Worm (Caenorhabditis elegans) whole organism, L2 larva: ENCODE measurements around the gene C14B9.8.

ENCODE experiments used
- C34F6.9 ChIP-seq: fragments of 150-350 bp; optimal IDR thresholded peaks from 2 replicates; lab custom pipeline; 2014; ENCODE audit warnings: missing biosample characterization, missing genetic modification characterization
- F13H6.1 ChIP-seq: sonication (generic microtip); optimal IDR thresholded peaks from 2 replicates; lab custom pipeline; 2016; ENCODE audit warnings: missing genetic modification characterization, missing compliant biosample characterization
- R02D3.7 ChIP-seq: fragments of 150-350 bp; optimal IDR thresholded peaks from 2 replicates; lab custom pipeline; 2014; ENCODE audit warnings: missing biosample characterization, missing genetic modification characterization
- Y55F3AM.14 ChIP-seq: fragments of 200-800 bp; sonication (Bioruptor generic); optimal IDR thresholded peaks from 2 replicates; lab custom pipeline; 2018; ENCODE audit warnings: mild to moderate bottlenecking, missing genetic modification characterization, missing compliant biosample characterization
- ZK546.5 ChIP-seq: sonication (generic microtip); optimal IDR thresholded peaks from 2 replicates; lab custom pipeline; 2017; ENCODE audit warnings: missing biosample characterization, missing genetic modification characterization
- alr-1 ChIP-seq: fragments of 150-350 bp; optimal IDR thresholded peaks from 2 replicates; lab custom pipeline; 2014; ENCODE audit warnings: missing biosample characterization, missing genetic modification characterization
- aly-2 ChIP-seq: fragments of 150-350 bp; optimal IDR thresholded peaks from 2 replicates; lab custom pipeline; 2014; ENCODE audit warnings: missing biosample characterization, missing genetic modification characterization
- ama-1 ChIP-seq: fragments of 150-350 bp; optimal IDR thresholded peaks from 2 replicates; lab custom pipeline; 2018; ENCODE audit warnings: inconsistent platforms
- blmp-1 ChIP-seq: sonication (generic microtip); optimal IDR thresholded peaks from 2 replicates; lab custom pipeline; 2017; ENCODE audit warnings: missing genetic modification characterization, mild to moderate bottlenecking, missing compliant biosample characterization, antibody characterized with exemption, moderate library complexity; ENCODE audit not compliant: insufficient read depth
- ceh-16 ChIP-seq: fragments of 150-350 bp; optimal IDR thresholded peaks from 2 replicates; lab custom pipeline; 2014; ENCODE audit warnings: missing biosample characterization, missing genetic modification characterization
- ceh-82 ChIP-seq: fragments of 150-350 bp; optimal IDR thresholded peaks from 2 replicates; lab custom pipeline; 2014; ENCODE audit warnings: missing biosample characterization, missing genetic modification characterization
- crh-2 ChIP-seq: sonication (generic microtip); optimal IDR thresholded peaks from 2 replicates; lab custom pipeline; 2017; ENCODE audit warnings: missing biosample characterization, missing genetic modification characterization
- dmd-4 ChIP-seq: sonication (generic microtip); optimal IDR thresholded peaks from 2 replicates; lab custom pipeline; 2017; ENCODE audit warnings: missing biosample characterization, missing genetic modification characterization
- egl-27 ChIP-seq: sonication (generic microtip); optimal IDR thresholded peaks from 3 replicates; lab custom pipeline; 2017; ENCODE audit warnings: missing biosample characterization, missing genetic modification reagents, missing genetic modification characterization
- elt-1 ChIP-seq: fragments of 150-350 bp; optimal IDR thresholded peaks from 2 replicates; lab custom pipeline; 2014; ENCODE audit warnings: missing biosample characterization, missing genetic modification characterization
- elt-3 ChIP-seq: sonication (generic microtip); optimal IDR thresholded peaks from 2 replicates; lab custom pipeline; 2017; ENCODE audit warnings: missing biosample characterization, missing genetic modification characterization
- fos-1 ChIP-seq: fragments of 150-350 bp; optimal IDR thresholded peaks from 2 replicates; lab custom pipeline; 2014; ENCODE audit warnings: missing biosample characterization, missing genetic modification characterization
- gmeb-1 ChIP-seq: fragments of 150-350 bp; optimal IDR thresholded peaks from 2 replicates; lab custom pipeline; 2014; ENCODE audit warnings: missing biosample characterization, missing genetic modification characterization
- lin-11 ChIP-seq: fragments of 150-350 bp; sonication (generic microtip); optimal IDR thresholded peaks from 2 replicates; lab custom pipeline; 2014; ENCODE audit warnings: missing biosample characterization, missing genetic modification characterization, inconsistent platforms, mixed read lengths
- lin-13 ChIP-seq: fragments of 150-350 bp; optimal IDR thresholded peaks from 2 replicates; lab custom pipeline; 2014; ENCODE audit warnings: missing biosample characterization, missing genetic modification reagents, missing genetic modification characterization
- lin-39 ChIP-seq: fragments of 150-350 bp; optimal IDR thresholded peaks from 2 replicates; lab custom pipeline; 2014; ENCODE audit warnings: missing biosample characterization, missing genetic modification reagents, missing genetic modification characterization
- lsy-2 ChIP-seq, 2 experiments: fragments of 150-350 bp in 1 of 2; sonication (generic microtip) in 1 of 2; optimal IDR thresholded peaks; 2 replicates each; lab custom pipeline; 2014 to 2017; ENCODE audit warnings: missing biosample characterization in 2 of 2, missing genetic modification characterization in 2 of 2
- mab-5 ChIP-seq: fragments of 150-350 bp; optimal IDR thresholded peaks from 2 replicates; lab custom pipeline; 2014; ENCODE audit warnings: missing biosample characterization, missing genetic modification characterization
- mbf-1 ChIP-seq: sonication (generic microtip); optimal IDR thresholded peaks from 2 replicates; lab custom pipeline; 2017; ENCODE audit warnings: missing biosample characterization, missing genetic modification characterization
- mdl-1 ChIP-seq, 2 experiments: fragments of 150-350 bp in 1 of 2; sonication (generic microtip) in 1 of 2; optimal IDR thresholded peaks; 2 replicates each; lab custom pipeline; 2017; ENCODE audit warnings: missing biosample characterization in 2 of 2, missing genetic modification characterization in 2 of 2
- nhr-10 ChIP-seq: sonication (generic microtip); optimal IDR thresholded peaks from 2 replicates; lab custom pipeline; 2017; ENCODE audit warnings: missing biosample characterization, missing genetic modification characterization
- nhr-11 ChIP-seq: fragments of 150-350 bp; optimal IDR thresholded peaks from 2 replicates; lab custom pipeline; 2014; ENCODE audit warnings: missing biosample characterization, missing genetic modification characterization
- nhr-12 ChIP-seq: fragments of 150-350 bp; optimal IDR thresholded peaks from 2 replicates; lab custom pipeline; 2014; ENCODE audit warnings: missing biosample characterization, missing genetic modification characterization
- nhr-129 ChIP-seq: fragments of 150-350 bp; optimal IDR thresholded peaks from 2 replicates; lab custom pipeline; 2014; ENCODE audit warnings: missing biosample characterization, missing genetic modification characterization
- nhr-21 ChIP-seq: fragments of 150-350 bp; optimal IDR thresholded peaks from 2 replicates; lab custom pipeline; 2014; ENCODE audit warnings: missing biosample characterization, missing genetic modification characterization
- nhr-23 ChIP-seq: fragments of 150-350 bp; optimal IDR thresholded peaks from 2 replicates; lab custom pipeline; 2014; ENCODE audit warnings: missing biosample characterization, missing genetic modification reagents, missing genetic modification characterization
- nhr-237 ChIP-seq: fragments of 150-350 bp; optimal IDR thresholded peaks from 2 replicates; lab custom pipeline; 2014; ENCODE audit warnings: missing biosample characterization, missing genetic modification characterization
- nhr-25 ChIP-seq: fragments of 150-350 bp; sonication (generic microtip); optimal IDR thresholded peaks from 3 replicates; lab custom pipeline; 2014; ENCODE audit warnings: missing biosample characterization, missing genetic modification characterization
- nhr-6 ChIP-seq: fragments of 150-350 bp; optimal IDR thresholded peaks from 2 replicates; lab custom pipeline; 2014; ENCODE audit warnings: missing biosample characterization, missing genetic modification characterization
- nhr-77 ChIP-seq: fragments of 150-350 bp; optimal IDR thresholded peaks from 2 replicates; lab custom pipeline; 2014; ENCODE audit warnings: missing biosample characterization, missing genetic modification characterization
- peb-1 ChIP-seq: fragments of 150-350 bp; optimal IDR thresholded peaks from 2 replicates; lab custom pipeline; 2014; ENCODE audit warnings: missing biosample characterization, missing genetic modification characterization
- sem-4 ChIP-seq: fragments of 150-350 bp; optimal IDR thresholded peaks from 2 replicates; lab custom pipeline; 2014; ENCODE audit warnings: missing biosample characterization, missing genetic modification reagents, missing genetic modification characterization
- skn-1 ChIP-seq: sonication (generic microtip); optimal IDR thresholded peaks from 2 replicates; lab custom pipeline; 2017; ENCODE audit warnings: missing biosample characterization, missing genetic modification characterization
- sma-3 ChIP-seq: sonication (generic microtip); optimal IDR thresholded peaks from 2 replicates; lab custom pipeline; 2016; ENCODE audit warnings: missing genetic modification reagents, missing genetic modification characterization, missing compliant biosample characterization
- sma-9 ChIP-seq, 2 experiments: fragments of 150-350 bp in 1 of 2; sonication (generic microtip) in 1 of 2; optimal IDR thresholded peaks; 2 replicates each; lab custom pipeline; 2014 to 2016; ENCODE audit warnings: missing genetic modification characterization in 2 of 2, mild to moderate bottlenecking in 1 of 2, missing biosample characterization in 1 of 2, missing compliant biosample characterization in 1 of 2, missing genetic modification reagents in 1 of 2, moderate library complexity in 1 of 2
- snpc-4 ChIP-seq: fragments of 150-350 bp; optimal IDR thresholded peaks from 2 replicates; lab custom pipeline; 2014; ENCODE audit warnings: missing biosample characterization, missing genetic modification characterization
- unc-39 ChIP-seq: fragments of 150-350 bp; optimal IDR thresholded peaks from 2 replicates; lab custom pipeline; 2014; ENCODE audit warnings: missing biosample characterization, missing genetic modification characterization
- unc-55 ChIP-seq: fragments of 150-350 bp; sonication (generic microtip); optimal IDR thresholded peaks from 3 replicates; lab custom pipeline; 2014; ENCODE audit warnings: missing biosample characterization, missing genetic modification reagents, missing genetic modification characterization
- unc-62 ChIP-seq: fragments of 150-350 bp; optimal IDR thresholded peaks from 2 replicates; lab custom pipeline; 2014; ENCODE audit warnings: missing biosample characterization, missing genetic modification reagents, missing genetic modification characterization
- zag-1 ChIP-seq: fragments of 150-350 bp; optimal IDR thresholded peaks from 2 replicates; lab custom pipeline; 2014; ENCODE audit warnings: missing biosample characterization, missing genetic modification characterization
- ztf-1 ChIP-seq: fragments of 200-800 bp; sonication (Bioruptor generic); conservative IDR thresholded peaks from 2 replicates; pipeline ENCODE4 v1.3.6; 2022; ENCODE audit warnings: missing genetic modification characterization, missing compliant biosample characterization
- ztf-11 ChIP-seq: sonication (generic microtip); optimal IDR thresholded peaks from 2 replicates; lab custom pipeline; 2017; ENCODE audit warnings: missing biosample characterization, missing genetic modification characterization
- ztf-4 ChIP-seq: fragments of 150-350 bp; optimal IDR thresholded peaks from 2 replicates; lab custom pipeline; 2014; ENCODE audit warnings: missing biosample characterization, missing genetic modification characterization

C14B9.8 gene

DNA sequence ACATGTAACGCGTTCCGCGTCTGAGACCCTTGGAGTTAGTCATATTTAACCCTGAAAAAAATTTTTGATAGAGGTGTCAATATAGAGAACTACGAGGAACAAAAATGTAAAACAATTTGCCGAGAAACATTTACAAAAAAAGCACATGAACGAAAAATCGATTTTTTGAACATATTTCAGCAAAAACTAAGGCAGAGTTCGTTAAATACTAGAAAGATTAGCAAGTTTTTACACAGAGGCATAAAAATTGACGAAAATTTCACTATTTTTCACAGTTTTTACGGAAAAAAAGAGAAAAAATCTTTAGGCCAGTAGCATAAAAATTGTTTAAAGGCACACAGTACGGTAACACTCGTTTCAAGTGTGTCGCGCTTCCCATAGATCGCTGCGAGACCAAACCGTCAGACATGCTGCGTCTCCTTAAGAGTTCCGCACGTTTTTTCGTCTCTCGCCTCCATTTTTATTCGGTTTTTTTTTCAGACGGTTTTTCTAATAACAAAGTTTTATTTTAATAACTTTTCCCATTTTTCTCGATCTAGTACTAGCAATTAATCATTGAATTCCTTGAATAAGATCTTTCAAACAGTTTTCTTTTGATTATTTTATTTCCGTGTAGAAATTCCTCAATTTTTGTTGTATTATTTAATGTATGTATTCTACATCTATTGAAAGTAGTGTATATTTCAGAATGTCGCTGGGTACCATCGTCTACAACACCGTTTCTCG, 14.1 kb downstream of the C14B9.8 start, which contains the start of the genes rpl-21 and C14B9.10:
rpl-21 (minus strand) TSS at position 51 of the 726 bp plus-strand sequence.
C14B9.10 (plus strand) TSS at position 676 of the 726 bp plus-strand sequence.
- TF ChIP-seq blmp-1 (tag; lab: Kevin White, UChicago): peak; percentile 32
- TF ChIP-seq nhr-237 (tag; lab: Kevin White, UChicago): no peak
- TF ChIP-seq dmd-4 (tag; lab: Kevin White, UChicago): no peak
- TF ChIP-seq zag-1 (tag; lab: Kevin White, UChicago): no peak
- TF ChIP-seq ztf-11 (tag; lab: Kevin White, UChicago): no peak
- no peak for TF ChIP-seq unc-39 (tag; lab: Kevin White, UChicago)
- no peak for TF ChIP-seq elt-1
- peak; percentile 60 for TF ChIP-seq lin-11 (tag; lab: Kevin White, UChicago)
- no peak for TF ChIP-seq ztf-1 (GFP tag; lab: Robert Waterston, UW)
- peak; percentile 45 for TF ChIP-seq ama-1 (lab: Kevin White, UChicago)
- no peak for TF ChIP-seq elt-3 (tag; lab: Kevin White, UChicago)
- no peak for TF ChIP-seq Y55F3AM.14 (GFP tag; lab: Kevin White, UChicago)
- TF ChIP-seq lin-39 (tag; lab: Kevin White, UChicago): no peak
- TF ChIP-seq crh-2 (tag; lab: Kevin White, UChicago): peak; percentile 88
- peak; percentile 63 for TF ChIP-seq ZK546.5 (tag; lab: Kevin White, UChicago)
- TF ChIP-seq unc-62 (GFP tag; lab: Kevin White, UChicago): no peak
- peak; percentile 85 for TF ChIP-seq nhr-25 (tag; lab: Kevin White, UChicago)
- TF ChIP-seq lsy-2 (tag; optimal IDR thresholded peaks at IDR 0.05; lab: Kevin White, UChicago): peak; percentile 96 to 99
- peak; percentile 76 for TF ChIP-seq nhr-21 (tag; lab: Kevin White, UChicago)
- TF ChIP-seq nhr-11: no peak
- no peak for TF ChIP-seq nhr-10 (tag; lab: Kevin White, UChicago)
- TF ChIP-seq ceh-16: peak; percentile 19
- peak; percentile 49 for TF ChIP-seq snpc-4 (tag; lab: Kevin White, UChicago)
- peak; percentile 82 for TF ChIP-seq gmeb-1
- TF ChIP-seq aly-2: no peak
- TF ChIP-seq sma-3 (GFP tag; lab: Kevin White, UChicago): peak; percentile 76
- TF ChIP-seq nhr-129 (tag; lab: Kevin White, UChicago): peak; percentile 86
- TF ChIP-seq nhr-77 (tag; lab: Kevin White, UChicago): no peak
- no peak for TF ChIP-seq nhr-6 (tag; lab: Kevin White, UChicago)
- peak; percentile 28 for TF ChIP-seq mab-5 (tag; lab: Kevin White, UChicago)
- TF ChIP-seq mbf-1 (tag; lab: Kevin White, UChicago): no peak
- peak; percentile 31 to 39 for TF ChIP-seq mdl-1 (tag; optimal IDR thresholded peaks at IDR 0.05; lab: Kevin White, UChicago)
- no peak for TF ChIP-seq nhr-23 (tag; lab: Kevin White, UChicago)
- peak; percentile 61 for TF ChIP-seq ztf-4 (tag; lab: Kevin White, UChicago)
- TF ChIP-seq sma-9 (GFP tag; optimal IDR thresholded peaks at IDR 0.05; lab: Kevin White, UChicago): peak; percentile 88
- TF ChIP-seq sma-9 (tag; optimal IDR thresholded peaks at IDR 0.05; lab: Kevin White, UChicago): no peak
- peak; percentile 80 for TF ChIP-seq lin-13
- peak; percentile 61 for TF ChIP-seq fos-1 (tag; lab: Kevin White, UChicago)
- TF ChIP-seq unc-55 (GFP tag; lab: Kevin White, UChicago): peak; percentile 98
- TF ChIP-seq skn-1 (tag; lab: Kevin White, UChicago): no peak
- TF ChIP-seq nhr-12 (tag; lab: Kevin White, UChicago): no peak
- TF ChIP-seq egl-27 (tag; lab: Kevin White, UChicago): no peak
- TF ChIP-seq C34F6.9 (tag; lab: Kevin White, UChicago): peak; percentile 89
- peak; percentile 80 for TF ChIP-seq sem-4
- peak; percentile 3 for TF ChIP-seq R02D3.7 (tag; lab: Kevin White, UChicago)
- TF ChIP-seq peb-1: no peak
- TF ChIP-seq ceh-82 (tag; lab: Kevin White, UChicago): peak; percentile 49
- no peak for TF ChIP-seq alr-1 (tag; lab: Kevin White, UChicago)
- peak; percentile 71 for TF ChIP-seq F13H6.1
- TF ChIP-seq, all 48 proteins: peak for 25
